Fruit fly (Drosophila melanogaster): ENCODE results near the gene ppk16.

Gene ppk16

dm6 chr2L:9758856-9759255, 16.0 kb downstream of the ppk16 start:
- TF ChIP-seq CG8478 (optimal IDR thresholded peaks at IDR 0.05), result no peak
- no peak for TF ChIP-seq CTCF (optimal IDR thresholded peaks at IDR 0.05)

- no peak for TF ChIP-seq CG8478 (optimal IDR thresholded peaks at IDR 0.05)
These were observed 16.6 kb downstream of the ppk16 start, which contains the start of gene zf30C for dm6 chr2L:9757990-9758814. Gene zf30C, plus strand, starts transcription at chr2L:9758342.

- no peak for TF ChIP-seq CG8478 (optimal IDR thresholded peaks at IDR 0.05)
- TF ChIP-seq CTCF (optimal IDR thresholded peaks at IDR 0.05), result no peak
These were observed 20.0 kb downstream of the ppk16 start for dm6 chr2L:9754817-9755216.

DNA sequence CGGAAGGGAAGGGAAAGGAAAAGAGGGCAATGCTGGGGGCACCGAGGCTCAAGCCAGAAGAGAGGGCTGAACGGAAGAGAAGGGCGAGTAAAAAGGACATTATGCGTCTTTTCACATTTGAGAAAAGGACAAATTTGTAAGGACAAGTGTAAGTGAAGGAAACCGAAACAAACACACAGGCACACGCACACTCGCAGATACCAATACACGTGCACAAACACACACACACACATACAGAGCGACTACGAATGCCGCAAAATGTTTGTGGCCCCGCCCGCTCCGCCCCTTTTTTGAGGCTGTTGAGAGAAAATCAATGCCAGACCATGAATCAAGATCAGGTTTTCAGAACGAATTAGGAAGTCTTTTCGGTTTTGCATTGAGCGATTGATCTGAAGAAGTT, 21.5 kb downstream of the ppk16 start:
- TF ChIP-seq CG8478 (optimal IDR thresholded peaks at IDR 0.05), result no peak
- TF ChIP-seq CTCF (optimal IDR thresholded peaks at IDR 0.05), result no peak

dm6 chr2L:9749745-9750144, 25.1 kb downstream of the ppk16 start, which contains the start of gene Cyp4e3:
Gene Cyp4e3, minus strand, starts transcription at chr2L:9750071.
- no peak for TF ChIP-seq CG8478 (optimal IDR thresholded peaks at IDR 0.05)
- no peak for TF ChIP-seq CTCF (optimal IDR thresholded peaks at IDR 0.05)

DNA sequence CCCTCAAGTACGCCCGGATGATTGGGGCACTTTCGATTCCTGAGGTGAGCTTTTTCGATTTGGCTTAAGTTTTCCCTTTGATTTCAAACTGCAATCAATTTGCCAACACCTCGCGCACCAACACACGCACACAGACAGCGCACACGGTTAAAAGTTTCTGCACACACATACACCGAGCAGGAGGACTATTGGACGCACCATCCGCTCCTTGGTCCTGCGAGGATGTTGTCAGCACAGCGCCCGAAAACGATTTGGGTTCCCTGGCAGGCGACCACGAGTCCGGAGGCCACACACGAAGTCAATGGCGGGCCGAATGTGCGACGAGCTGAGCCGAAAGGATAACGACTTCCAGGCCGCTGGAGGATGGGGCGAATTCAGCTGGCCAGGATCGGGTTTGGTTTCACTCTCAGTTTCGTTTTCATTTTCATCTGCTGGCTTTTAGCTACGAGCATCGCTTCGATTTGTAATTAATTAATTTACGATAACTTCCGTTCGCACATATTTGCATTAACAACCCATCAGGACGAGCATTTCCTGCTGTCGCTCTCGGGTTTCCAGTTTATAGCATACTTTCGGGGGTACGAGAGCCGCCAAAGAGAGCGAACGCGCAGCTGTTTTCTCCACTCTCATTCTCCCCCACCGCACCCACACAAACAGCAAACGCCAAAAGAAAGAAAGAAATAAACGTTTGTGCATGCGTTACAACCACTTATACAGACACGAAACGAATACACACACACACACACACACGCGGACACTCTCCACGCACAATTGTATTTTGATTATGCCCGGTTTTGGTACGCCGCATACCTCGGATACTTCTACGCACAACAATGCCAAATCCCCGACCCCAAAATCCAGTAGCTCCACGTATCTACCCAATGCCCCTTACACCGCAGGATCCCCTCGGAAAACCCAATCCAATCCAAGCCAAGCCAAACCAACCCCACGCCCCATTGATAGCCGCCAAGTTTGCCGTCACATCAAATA, 28.3 kb downstream of the ppk16 start, which contains the start of gene Nckx30C:
Gene Nckx30C (minus strand): TSS at position 260 of the 990 bp plus-strand sequence.
- TF ChIP-seq CG8478 (optimal IDR thresholded peaks at IDR 0.05) (no peak), CTCF (optimal IDR thresholded peaks at IDR 0.05) (no peak)

DNA sequence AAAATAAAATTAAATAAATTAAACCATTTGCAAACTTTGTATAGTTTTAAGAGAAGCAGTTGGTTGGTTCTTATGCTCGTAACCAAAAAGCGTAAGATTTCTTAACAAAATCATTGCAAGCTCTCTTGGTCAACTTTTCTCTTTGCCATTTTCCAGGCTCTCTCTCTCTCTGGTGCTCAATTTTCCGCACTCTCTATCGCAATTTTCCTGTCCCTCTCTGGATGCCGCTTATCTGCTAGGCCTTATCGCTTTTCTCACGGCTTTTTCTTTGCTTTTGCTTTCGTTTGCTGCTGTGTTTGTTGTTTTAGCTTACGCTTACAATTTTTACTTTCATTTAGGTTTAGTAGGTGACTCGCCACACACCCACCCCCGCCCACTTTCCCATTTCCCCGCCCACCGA, 30.2 kb downstream of the ppk16 start:
- no peak for TF ChIP-seq CG8478 (optimal IDR thresholded peaks at IDR 0.05)
- no peak for TF ChIP-seq CTCF (optimal IDR thresholded peaks at IDR 0.05)

- no peak for TF ChIP-seq CG8478 (optimal IDR thresholded peaks at IDR 0.05)
- no peak for TF ChIP-seq CTCF (optimal IDR thresholded peaks at IDR 0.05)
These were observed 31.0 kb downstream of the ppk16 start for dm6 chr2L:9743823-9744222.

dm6 chr2L:9739685-9740084, 35.1 kb downstream of the ppk16 start:
- TF ChIP-seq CTCF (optimal IDR thresholded peaks at IDR 0.05) (no peak), CG8478 (optimal IDR thresholded peaks at IDR 0.05) (no peak)

- no peak for TF ChIP-seq CG8478 (optimal IDR thresholded peaks at IDR 0.05)
- TF ChIP-seq CTCF (optimal IDR thresholded peaks at IDR 0.05), result no peak
These were observed 37.0 kb downstream of the ppk16 start for dm6 chr2L:9737803-9738202.

- TF ChIP-seq CTCF (optimal IDR thresholded peaks at IDR 0.05), result no peak
- TF ChIP-seq CG8478 (optimal IDR thresholded peaks at IDR 0.05), result no peak
These were observed 37.5 kb downstream of the ppk16 start for dm6 chr2L:9737360-9737759.

dm6 chr2L:9736000-9736695, 38.7 kb downstream of the ppk16 start, which contains the start of gene CG13117:
Gene CG13117, plus strand, starts transcription at chr2L:9736645.
- TF ChIP-seq CTCF (optimal IDR thresholded peaks at IDR 0.05) (no peak), CG8478 (optimal IDR thresholded peaks at IDR 0.05) (no peak)

DNA sequence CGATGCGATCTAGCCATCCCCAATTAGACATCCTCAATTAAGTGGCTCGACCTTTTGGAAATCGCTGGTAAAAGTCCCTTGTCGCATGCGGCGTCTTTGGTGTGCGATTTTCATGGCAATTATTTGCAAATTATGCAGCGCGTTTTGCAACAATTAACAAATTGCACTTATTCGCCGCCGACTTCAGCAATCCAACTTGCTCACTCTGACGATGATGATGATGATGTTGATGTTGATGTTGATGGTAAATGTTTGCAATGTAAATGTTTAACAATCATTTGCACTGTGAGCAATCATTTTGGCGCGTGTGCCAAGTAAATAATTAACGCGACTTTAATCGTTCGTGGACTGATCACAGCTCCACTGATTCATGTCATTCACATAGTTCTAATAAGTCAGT, 40.7 kb downstream of the ppk16 start:
- TF ChIP-seq CTCF (optimal IDR thresholded peaks at IDR 0.05), result no peak
- no peak for TF ChIP-seq CG8478 (optimal IDR thresholded peaks at IDR 0.05)

DNA sequence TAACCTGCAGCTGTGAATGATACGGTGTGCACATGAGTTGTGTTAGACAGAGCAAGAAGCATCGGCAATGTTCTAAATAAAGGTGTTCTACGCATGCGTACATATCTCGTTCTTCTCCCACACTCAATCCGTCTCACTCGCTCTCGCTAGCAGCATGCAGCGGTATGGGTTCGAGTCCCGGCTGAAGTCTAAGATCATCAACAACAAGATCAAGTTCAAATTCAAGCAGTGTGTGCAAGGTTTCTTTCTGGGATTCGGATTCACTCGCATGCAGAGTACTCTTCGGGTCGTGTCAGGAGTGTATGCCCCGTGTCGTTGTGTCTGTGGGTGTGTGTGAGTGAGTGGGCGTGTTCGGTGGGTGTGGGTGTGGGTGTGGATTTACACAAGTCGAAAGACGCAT, 43.6 kb downstream of the ppk16 start:
- TF ChIP-seq CTCF (optimal IDR thresholded peaks at IDR 0.05) (peak; percentile 75 to 88), CG8478 (optimal IDR thresholded peaks at IDR 0.05) (no peak)
